Fruit fly (Drosophila melanogaster): ENCODE measurements around the gene Naa40.
A peak's percentile ranks its signal among the peaks of the same experiment; 100 is the strongest.

Naa40 gene

DNA sequence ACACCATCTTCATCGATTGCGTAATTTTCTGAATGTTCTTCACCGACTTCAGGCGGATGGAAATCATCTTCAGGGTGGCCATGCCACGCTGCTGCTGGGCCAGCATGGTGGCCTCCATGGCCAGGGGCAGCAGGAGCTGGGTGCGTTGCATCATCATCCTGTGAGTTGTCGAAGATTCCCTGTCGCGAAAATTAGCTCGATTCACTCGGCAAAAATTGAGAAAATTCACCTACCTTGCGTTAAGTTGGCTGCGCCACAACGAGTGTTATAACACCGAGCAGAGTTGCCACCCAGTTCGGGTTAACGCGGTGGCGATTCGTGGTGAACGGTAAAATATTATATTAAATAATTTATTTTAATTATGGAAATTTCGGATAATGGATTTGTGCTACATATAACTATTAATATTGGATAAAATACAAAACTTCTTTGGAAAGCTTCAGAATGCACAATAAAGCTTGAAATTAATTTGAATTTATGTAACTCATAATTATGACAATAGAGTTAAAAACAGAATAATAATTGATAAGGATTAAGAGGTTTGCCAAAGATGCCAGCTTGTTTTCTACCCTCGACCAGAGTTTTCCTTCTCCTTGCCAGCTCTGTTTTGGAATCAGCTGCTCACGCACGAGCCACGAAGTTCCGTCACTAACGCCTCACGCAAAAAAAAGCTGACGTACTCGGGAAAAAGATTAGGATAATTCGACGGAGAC lies 24.0 kb upstream of the Naa40 start, which contains the start of the genes ATPsyngamma and yata (continued):
- TF ChIP-seq CG33557 (GFP tag; optimal IDR thresholded peaks at IDR 0.05), result peak; percentile 43
- TF ChIP-seq CG14965 (GFP tag; optimal IDR thresholded peaks at IDR 0.05; ENCODE audit: borderline replicate concordance), result no peak
- no peak for TF ChIP-seq Hr78 (GFP tag; optimal IDR thresholded peaks at IDR 0.05)
- peak; percentile 59; the same call in 1 of the 2 replicates for TF ChIP-seq CG3847 (GFP tag; IDR thresholded peaks at IDR 0.05)
- TF ChIP-seq BtbVII (GFP tag; optimal IDR thresholded peaks at IDR 0.05), result no peak
- peak; percentile 53 for TF ChIP-seq CG2712 (tag; optimal IDR thresholded peaks at IDR 0.05)
- peak; percentile 24 for TF ChIP-seq CG1233 (GFP tag; optimal IDR thresholded peaks at IDR 0.05)
- TF ChIP-seq CoRest (tag; optimal IDR thresholded peaks at IDR 0.05), result peak; percentile 56
- peak; percentile 17 for TF ChIP-seq stwl (tag; optimal IDR thresholded peaks at IDR 0.05)
- peak; percentile 82 for TF ChIP-seq CG16813 (GFP tag; IDR thresholded peaks at IDR 0.05; ENCODE audit: partially characterized antibody)
- peak; percentile 19 for TF ChIP-seq Oli (tag; optimal IDR thresholded peaks at IDR 0.05)
- TF ChIP-seq rib (GFP tag; IDR thresholded peaks at IDR 0.05), result 0 out of 2 replicates have a peak, but pooled peaks have one; percentile 28
- TF ChIP-seq jing (GFP tag; optimal IDR thresholded peaks at IDR 0.05), result no peak
- peak; percentile 9 for TF ChIP-seq Elba2 (GFP tag; optimal IDR thresholded peaks at IDR 0.05)
- peak; percentile 53 for TF ChIP-seq Deaf1 (tag; optimal IDR thresholded peaks at IDR 0.05)
- no peak for TF ChIP-seq CG12219 (GFP tag; optimal IDR thresholded peaks at IDR 0.05)
- no peak for TF ChIP-seq CG16863 (GFP tag; optimal IDR thresholded peaks at IDR 0.05)
- peak; percentile 38 for TF ChIP-seq CG4424 (GFP tag; optimal IDR thresholded peaks at IDR 0.05)
- TF ChIP-seq CG10267 (tag; optimal IDR thresholded peaks at IDR 0.05), result peak; percentile 45
- no peak; the same call in 2 of the 3 replicates for TF ChIP-seq otp (GFP tag; IDR thresholded peaks at IDR 0.05)
- TF ChIP-seq CG12391 (tag; optimal IDR thresholded peaks at IDR 0.05), result peak; percentile 67
- peak; percentile 21 for TF ChIP-seq CG2120 (GFP tag; optimal IDR thresholded peaks at IDR 0.05)
- no peak for TF ChIP-seq Fer2 (tag; optimal IDR thresholded peaks at IDR 0.05)
- no peak for TF ChIP-seq her (GFP tag; optimal IDR thresholded peaks at IDR 0.05)
- TF ChIP-seq CG4617 (GFP tag; optimal IDR thresholded peaks at IDR 0.05; ENCODE audit: borderline replicate concordance), result peak; percentile 25
- peak in 1 of 2 experiments; percentile 30 for TF ChIP-seq insv (GFP tag; optimal IDR thresholded peaks at IDR 0.05)
- peak; percentile 65 for TF ChIP-seq Meics (GFP tag; optimal IDR thresholded peaks at IDR 0.05)
- 0 out of 2 replicates have a peak, but pooled peaks have one; percentile 30 for TF ChIP-seq nerfin-2 (GFP tag; IDR thresholded peaks at IDR 0.05; ENCODE audit: partially characterized antibody)
- TF ChIP-seq CG32772 (GFP tag; IDR thresholded peaks at IDR 0.05), result no peak
- TF ChIP-seq CG15479 (GFP tag; optimal IDR thresholded peaks at IDR 0.05), result peak; percentile 11
- peak; percentile 53; the same call in 1 of the 2 replicates for TF ChIP-seq CG9932 (GFP tag; IDR thresholded peaks at IDR 0.05)
- TF ChIP-seq sens (GFP tag), result peak; percentile 74
- TF ChIP-seq dmrt11E (tag; optimal IDR thresholded peaks at IDR 0.05), result peak; percentile 13
- peak; percentile 37 for TF ChIP-seq CG9817 (tag; optimal IDR thresholded peaks at IDR 0.05)
- peak; percentile 37 for TF ChIP-seq CG10209 (GFP tag; optimal IDR thresholded peaks at IDR 0.05)
- TF ChIP-seq Sry-β (GFP tag; optimal IDR thresholded peaks at IDR 0.05), result peak; percentile 41
- peak; percentile 48 for TF ChIP-seq Rfx (GFP tag; IDR thresholded peaks at IDR 0.05)
- TF ChIP-seq YL-1 (GFP tag; optimal IDR thresholded peaks at IDR 0.05), result peak; percentile 92
- TF ChIP-seq shn (GFP tag; optimal IDR thresholded peaks at IDR 0.05), result no peak
- peak; percentile 57 for TF ChIP-seq CG15601 (tag; optimal IDR thresholded peaks at IDR 0.05)
- peak; percentile 59 for TF ChIP-seq hbn (GFP tag; IDR thresholded peaks at IDR 0.05; ENCODE audit: partially characterized antibody)
- TF ChIP-seq CG1792 (GFP tag; optimal IDR thresholded peaks at IDR 0.05), result no peak
- peak; percentile 78 for TF ChIP-seq Scr (GFP tag; IDR thresholded peaks at IDR 0.05; ENCODE audit: partially characterized antibody)
- peak; percentile 67 for TF ChIP-seq Sin3A (optimal IDR thresholded peaks at IDR 0.05)
- peak; percentile 35 for TF ChIP-seq CG7987 (GFP tag; optimal IDR thresholded peaks at IDR 0.05)
- TF ChIP-seq sisA (GFP tag; IDR thresholded peaks at IDR 0.05), result 0 out of 2 replicates have a peak, but pooled peaks have one; percentile 28
- TF ChIP-seq Taf1 (GFP tag; IDR thresholded peaks at IDR 0.05), result no peak
- TF ChIP-seq knrl (GFP tag; IDR thresholded peaks at IDR 0.05; ENCODE audit: partially characterized antibody), result peak; percentile 78
